Fruit fly (Drosophila melanogaster): Measurements from ENCODE around the gene Arp3.

The Arp3 gene

dm6 chr3L:8091650-8092068 lies 24.0 kb downstream of the Arp3 start, which contains the start of gene CG7565 (continued):
- TF ChIP-seq CG11902 (GFP tag; optimal IDR thresholded peaks at IDR 0.05) (no peak), cyc (GFP tag; optimal IDR thresholded peaks at IDR 0.05) (no peak), dac (GFP tag; optimal IDR thresholded peaks at IDR 0.05) (no peak), Ets96B (tag; optimal IDR thresholded peaks at IDR 0.05) (no peak), Smox (GFP tag; optimal IDR thresholded peaks at IDR 0.05) (no peak), CG3032 (tag; optimal IDR thresholded peaks at IDR 0.05) (no peak), CG31627 (GFP tag; optimal IDR thresholded peaks at IDR 0.05) (peak; percentile 9), achi (GFP tag; optimal IDR thresholded peaks at IDR 0.05) (no peak), CG6808 (GFP tag; optimal IDR thresholded peaks at IDR 0.05) (no peak), pdm3 (GFP tag; optimal IDR thresholded peaks at IDR 0.05) (no peak), CG11762 (GFP tag; optimal IDR thresholded peaks at IDR 0.05; ENCODE audit: insufficient read depth) (no peak), OdsH (GFP tag; optimal IDR thresholded peaks at IDR 0.05) (peak; percentile 12), lz (GFP tag; optimal IDR thresholded peaks at IDR 0.05) (peak; percentile 16), CG6276 (GFP tag; optimal IDR thresholded peaks at IDR 0.05) (no peak), CG10669 (GFP tag; optimal IDR thresholded peaks at IDR 0.05) (peak; percentile 8), eg (GFP tag; IDR thresholded peaks at IDR 0.05) (0 out of 3 replicates have a peak, but pooled peaks have one; percentile 37), Sox15 (GFP tag; optimal IDR thresholded peaks at IDR 0.05) (no peak), topi (GFP tag; optimal IDR thresholded peaks at IDR 0.05) (peak; percentile 2), dsx (GFP tag; optimal IDR thresholded peaks at IDR 0.05; ENCODE audit: poor library complexity, severe bottlenecking) (no peak)

- TF ChIP-seq CG6792 (GFP tag; optimal IDR thresholded peaks at IDR 0.05) = no peak
- TF ChIP-seq CG34406 (GFP tag; optimal IDR thresholded peaks at IDR 0.05) = no peak
Observed at dm6 chr3L:8086218-8086617, 29.5 kb downstream of the Arp3 start.

dm6 chr3L:8081822-8082221 lies 33.9 kb downstream of the Arp3 start:
- peak; percentile 8 for TF ChIP-seq OdsH (GFP tag; optimal IDR thresholded peaks at IDR 0.05)
- peak; percentile 46 for TF ChIP-seq pdm3 (GFP tag; optimal IDR thresholded peaks at IDR 0.05)
- TF ChIP-seq salr (GFP tag; optimal IDR thresholded peaks at IDR 0.05) = peak; percentile 32 to 35
- no peak; the same call in 1 of the 2 replicates for TF ChIP-seq CG15336 (GFP tag; IDR thresholded peaks at IDR 0.05)
- TF ChIP-seq CG11294 (GFP tag; IDR thresholded peaks at IDR 0.05) = no peak
- peak; percentile 41 for TF ChIP-seq Eip75B (GFP tag; optimal IDR thresholded peaks at IDR 0.05)
- no peak for TF ChIP-seq Gug (GFP tag; IDR thresholded peaks at IDR 0.05)
- peak; percentile 63 for TF ChIP-seq CG3919 (GFP tag; optimal IDR thresholded peaks at IDR 0.05)
- peak; percentile 16 for TF ChIP-seq CG1621 (tag; optimal IDR thresholded peaks at IDR 0.05)
- peak; percentile 73 for TF ChIP-seq fd85E (GFP tag; optimal IDR thresholded peaks at IDR 0.05)
- TF ChIP-seq Smox (GFP tag; optimal IDR thresholded peaks at IDR 0.05) = peak; percentile 28
- no peak for TF ChIP-seq Hr4 (GFP tag; optimal IDR thresholded peaks at IDR 0.05)
- TF ChIP-seq CG6163 (GFP tag; IDR thresholded peaks at IDR 0.05) = peak; percentile 74; the same call in 2 of the 3 replicates
- peak; percentile 48 for TF ChIP-seq Sox14 (GFP tag; optimal IDR thresholded peaks at IDR 0.05)
- TF ChIP-seq Blimp-1 (GFP tag; optimal IDR thresholded peaks at IDR 0.05) = no peak
- TF ChIP-seq Eip78C (GFP tag) = peak; percentile 84
- peak; percentile 43 for TF ChIP-seq dsx (GFP tag; optimal IDR thresholded peaks at IDR 0.05; ENCODE audit: poor library complexity, severe bottlenecking)
- TF ChIP-seq Sox102F (GFP tag; optimal IDR thresholded peaks at IDR 0.05) = peak; percentile 85
- no peak for TF ChIP-seq svp (GFP tag)
- peak; percentile 26 for TF ChIP-seq CG11762 (GFP tag; optimal IDR thresholded peaks at IDR 0.05; ENCODE audit: insufficient read depth)
- no peak for TF ChIP-seq CG32006 (GFP tag; optimal IDR thresholded peaks at IDR 0.05)
- TF ChIP-seq net (GFP tag; optimal IDR thresholded peaks at IDR 0.05) = peak; percentile 62
- peak; percentile 8 for TF ChIP-seq CG8319 (GFP tag; optimal IDR thresholded peaks at IDR 0.05)
- TF ChIP-seq ss (GFP tag; optimal IDR thresholded peaks at IDR 0.05) = peak in 1 of 2 experiments; percentile 58
- TF ChIP-seq esn (GFP tag; optimal IDR thresholded peaks at IDR 0.05) = peak; percentile 58
- no peak for TF ChIP-seq CG9139 (GFP tag; optimal IDR thresholded peaks at IDR 0.05)
- peak; percentile 45 for TF ChIP-seq Eip93F (GFP tag; optimal IDR thresholded peaks at IDR 0.05)
- peak; percentile 8 for TF ChIP-seq CG3032 (tag; optimal IDR thresholded peaks at IDR 0.05)
- peak; percentile 50 for TF ChIP-seq topi (GFP tag; optimal IDR thresholded peaks at IDR 0.05)
- TF ChIP-seq lz (GFP tag; optimal IDR thresholded peaks at IDR 0.05) = peak; percentile 51
- TF ChIP-seq CG6276 (GFP tag; optimal IDR thresholded peaks at IDR 0.05) = no peak
- no peak for TF ChIP-seq CG4318 (GFP tag; optimal IDR thresholded peaks at IDR 0.05)
- peak; percentile 88 for TF ChIP-seq fkh (GFP tag; optimal IDR thresholded peaks at IDR 0.05)
- TF ChIP-seq CG6808 (GFP tag; optimal IDR thresholded peaks at IDR 0.05) = no peak
- TF ChIP-seq CG10669 (GFP tag; optimal IDR thresholded peaks at IDR 0.05) = no peak
- TF ChIP-seq CG6854 (GFP tag; optimal IDR thresholded peaks at IDR 0.05) = peak; percentile 71
- TF ChIP-seq CG31627 (GFP tag; optimal IDR thresholded peaks at IDR 0.05) = peak; percentile 13

All from whole organism, prepupa.